Fruit fly (Drosophila melanogaster) whole organism, embryonic: ENCODE measurements around the gene lilli.

Source experiments
- Aef1 ChIP-seq: fragments of 200-800 bp; sonication (Bioruptor generic); IDR thresholded peaks from 3 replicates; pipeline ENCODE4 v1.3.6; 2022; ENCODE audit warnings: missing biosample characterization, missing genetic modification characterization
- Awh ChIP-seq: fragments of 200-800 bp; sonication (Bioruptor generic); IDR thresholded peaks from 2 replicates; pipeline ENCODE4, ENCODE4 v1.3.6; 2022; ENCODE audit warnings: missing biosample characterization, missing genetic modification characterization
- BEAF-32 ChIP-seq: fragments of 200-800 bp; sonication (Bioruptor generic); optimal IDR thresholded peaks from 3 replicates; lab custom pipeline; 2017; ENCODE audit warnings: missing biosample characterization, missing genetic modification characterization, mild to moderate bottlenecking, moderate library complexity, missing genetic modification reagents
- CG10209 ChIP-seq: fragments of 200-800 bp; sonication (Bioruptor generic); optimal IDR thresholded peaks from 3 replicates; lab custom pipeline; 2017; ENCODE audit warnings: missing biosample characterization, mild to moderate bottlenecking, missing genetic modification characterization, missing genetic modification reagents
- CG11456 ChIP-seq: fragments of 200-800 bp; sonication (Bioruptor generic); IDR thresholded peaks from 3 replicates; pipeline ENCODE4 v1.3.6; 2022; ENCODE audit warnings: missing biosample characterization, missing genetic modification characterization
- CG14667 ChIP-seq: fragments of 200-800 bp; sonication (Bioruptor generic); IDR thresholded peaks from 2 replicates; pipeline ENCODE4 v1.3.6; 2022; ENCODE audit warnings: missing biosample characterization, missing genetic modification characterization
- CG1529 ChIP-seq: fragments of 200-800 bp; sonication (Bioruptor generic); optimal IDR thresholded peaks from 3 replicates; lab custom pipeline; 2018; ENCODE audit warnings: missing biosample characterization, missing genetic modification characterization
- CG1647 ChIP-seq: fragments of 200-800 bp; sonication (Bioruptor generic); optimal IDR thresholded peaks from 3 replicates; lab custom pipeline; 2016; ENCODE audit warnings: missing biosample characterization, missing genetic modification characterization
- CG17361 ChIP-seq: fragments of 200-800 bp; sonication (Bioruptor generic); IDR thresholded peaks from 3 replicates; pipeline ENCODE4 v1.3.6; 2022; ENCODE audit warnings: missing biosample characterization, missing genetic modification characterization
- CG17568 ChIP-seq: fragments of 200-800 bp; sonication (Bioruptor generic); optimal IDR thresholded peaks from 2 replicates; lab custom pipeline; 2018; ENCODE audit warnings: missing biosample characterization, mild to moderate bottlenecking, missing genetic modification characterization, moderate library complexity
- CG18011 ChIP-seq: fragments of 200-800 bp; sonication (Bioruptor generic); optimal IDR thresholded peaks from 2 replicates; lab custom pipeline; 2017; ENCODE audit warnings: missing biosample characterization, missing genetic modification characterization, mild to moderate bottlenecking, moderate library complexity, missing genotype
- CG2120 ChIP-seq: fragments of 200-800 bp; sonication (Bioruptor generic); optimal IDR thresholded peaks from 3 replicates; lab custom pipeline; 2016; ENCODE audit warnings: missing biosample characterization, missing genetic modification characterization
- CG2129 ChIP-seq: fragments of 200-800 bp; sonication (Bioruptor generic); IDR thresholded peaks from 2 replicates; pipeline ENCODE4 v1.3.6; 2022; ENCODE audit warnings: missing biosample characterization, missing genetic modification characterization; ENCODE audit not compliant: partially characterized antibody
- CG31388 ChIP-seq: fragments of 200-800 bp; sonication (Bioruptor generic); optimal IDR thresholded peaks from 2 replicates; lab custom pipeline; 2016; ENCODE audit warnings: missing biosample characterization, missing genetic modification characterization
- CG32772 ChIP-seq: fragments of 200-800 bp; sonication (Bioruptor generic); IDR thresholded peaks from 2 replicates; pipeline ENCODE4 v1.3.6; 2022; ENCODE audit warnings: missing biosample characterization, missing genetic modification characterization
- CG4404 ChIP-seq: fragments of 200-800 bp; sonication (Bioruptor generic); IDR thresholded peaks from 2 replicates; pipeline ENCODE4 v1.3.6; 2022; ENCODE audit warnings: missing biosample characterization, missing genetic modification characterization
- CG4707 ChIP-seq: fragments of 200-800 bp; sonication (Bioruptor generic); optimal IDR thresholded peaks from 2 replicates; lab custom pipeline; 2018; ENCODE audit warnings: missing biosample characterization, mild to moderate bottlenecking, missing genetic modification characterization, moderate library complexity
- CG7271 ChIP-seq: fragments of 200-800 bp; sonication (Bioruptor generic); optimal IDR thresholded peaks from 2 replicates; lab custom pipeline; 2018; ENCODE audit warnings: missing biosample characterization, mild to moderate bottlenecking, missing genetic modification characterization, moderate library complexity
- CG8089 ChIP-seq: fragments of 200-800 bp; sonication (Bioruptor generic); optimal IDR thresholded peaks from 3 replicates; lab custom pipeline; 2016; ENCODE audit warnings: missing biosample characterization, missing genetic modification characterization
- CG8478 ChIP-seq: fragments of >200 bp; optimal IDR thresholded peaks from 2 replicates; lab custom pipeline; 2018
- CG8944 ChIP-seq: fragments of 200-800 bp; sonication (Bioruptor generic); optimal IDR thresholded peaks from 3 replicates; lab custom pipeline; 2016; ENCODE audit warnings: missing biosample characterization, missing genetic modification characterization
- D19B ChIP-seq: fragments of 200-800 bp; sonication (Bioruptor generic); optimal IDR thresholded peaks from 2 replicates; lab custom pipeline; 2017; ENCODE audit warnings: missing biosample characterization, mild to moderate bottlenecking, missing genetic modification characterization
- Doc2 ChIP-seq: fragments of 200-800 bp; sonication (Bioruptor generic); IDR thresholded peaks from 2 replicates; pipeline ENCODE4 v1.3.6; 2022; ENCODE audit warnings: missing biosample characterization, missing genetic modification characterization
- Doc3 ChIP-seq: fragments of 200-800 bp; sonication (Bioruptor generic); IDR thresholded peaks from 3 replicates; pipeline ENCODE4 v1.3.6; 2022; ENCODE audit warnings: missing biosample characterization, missing genetic modification characterization; ENCODE audit not compliant: partially characterized antibody
- HLH4C ChIP-seq: fragments of 200-800 bp; sonication (Bioruptor generic); IDR thresholded peaks from 3 replicates; pipeline ENCODE4 v1.3.6; 2022; ENCODE audit warnings: missing biosample characterization, missing genetic modification characterization; ENCODE audit not compliant: partially characterized antibody
- Hey ChIP-seq: fragments of 200-800 bp; sonication (Bioruptor generic); optimal IDR thresholded peaks from 3 replicates; lab custom pipeline; 2018; ENCODE audit warnings: missing biosample characterization, mild to moderate bottlenecking, missing genetic modification characterization
- HmgZ ChIP-seq: fragments of 200-800 bp; sonication (Bioruptor generic); optimal IDR thresholded peaks from 2 replicates; lab custom pipeline; 2018; ENCODE audit warnings: missing biosample characterization, mild to moderate bottlenecking, missing genetic modification characterization
- Hr78 ChIP-seq, 2 experiments: fragments of 200-800 bp in 1 of 2; fragments of >200 bp in 1 of 2; sonication (Bioruptor generic) in 1 of 2; optimal IDR thresholded peaks; 2 replicates each; lab custom pipeline; 2017 to 2019; ENCODE audit warnings: missing biosample characterization in 2 of 2, missing genetic modification characterization in 2 of 2, mild to moderate bottlenecking in 1 of 2, moderate library complexity in 1 of 2
- Mes4 ChIP-seq: fragments of 200-800 bp; sonication (Bioruptor generic); optimal IDR thresholded peaks from 2 replicates; lab custom pipeline; 2016; ENCODE audit warnings: missing biosample characterization, missing genetic modification characterization
- Opbp ChIP-seq: fragments of 200-800 bp; sonication (Bioruptor generic); IDR thresholded peaks from 3 replicates; pipeline ENCODE4 v1.3.6; 2022; ENCODE audit warnings: missing biosample characterization, missing genetic modification characterization; ENCODE audit not compliant: partially characterized antibody
- Optix ChIP-seq: fragments of 200-800 bp; sonication (Bioruptor generic); IDR thresholded peaks from 3 replicates; pipeline ENCODE4 v1.3.6; 2022; ENCODE audit warnings: missing biosample characterization, missing genetic modification characterization
- Sry-δ ChIP-seq: fragments of 200-800 bp; sonication (Bioruptor generic); optimal IDR thresholded peaks from 2 replicates; lab custom pipeline; 2016; ENCODE audit warnings: missing biosample characterization, missing genetic modification characterization
- ase ChIP-seq: fragments of 200-800 bp; sonication (Bioruptor generic); IDR thresholded peaks from 3 replicates; pipeline ENCODE4 v1.3.6; 2022; ENCODE audit warnings: missing biosample characterization, missing genetic modification characterization
- caup ChIP-seq: fragments of 200-800 bp; sonication (Bioruptor generic); optimal IDR thresholded peaks from 3 replicates; lab custom pipeline; 2017; ENCODE audit warnings: missing biosample characterization, mild to moderate bottlenecking, missing genetic modification characterization, moderate library complexity; ENCODE audit not compliant: severe bottlenecking
- chinmo ChIP-seq: fragments of 200-800 bp; sonication (Bioruptor generic); IDR thresholded peaks from 4 replicates; pipeline ENCODE4 v1.3.6; 2022; ENCODE audit warnings: missing biosample characterization, missing genetic modification characterization; ENCODE audit not compliant: partially characterized antibody
- chn ChIP-seq: fragments of 200-800 bp; sonication (Bioruptor generic); optimal IDR thresholded peaks from 2 replicates; lab custom pipeline; 2016; ENCODE audit warnings: missing biosample characterization, missing genetic modification characterization
- danr ChIP-seq: fragments of 200-800 bp; sonication (Bioruptor generic); IDR thresholded peaks from 2 replicates; pipeline ENCODE4 v1.3.6; 2022; ENCODE audit warnings: missing biosample characterization, missing genetic modification characterization
- en ChIP-seq: fragments of 200-800 bp; sonication (Bioruptor generic); optimal IDR thresholded peaks from 2 replicates; lab custom pipeline; 2016; ENCODE audit warnings: missing biosample characterization, missing genetic modification characterization
- fd3F ChIP-seq: fragments of 200-800 bp; sonication (Bioruptor generic); optimal IDR thresholded peaks from 2 replicates; lab custom pipeline; 2018; ENCODE audit warnings: missing biosample characterization, mild to moderate bottlenecking, missing genetic modification characterization, moderate library complexity
- gsb ChIP-seq: fragments of 200-800 bp; sonication (Bioruptor generic); IDR thresholded peaks from 2 replicates; pipeline ENCODE4 v1.3.6; 2022; ENCODE audit warnings: missing biosample characterization, missing genetic modification characterization
- ind ChIP-seq: fragments of 200-800 bp; sonication (Bioruptor generic); optimal IDR thresholded peaks from 3 replicates; lab custom pipeline; 2016; ENCODE audit warnings: missing biosample characterization, missing genetic modification characterization
- jigr1 ChIP-seq: fragments of 200-800 bp; sonication (Bioruptor generic); IDR thresholded peaks from 3 replicates; pipeline ENCODE4 v1.3.6; 2022; ENCODE audit warnings: missing biosample characterization, missing genetic modification characterization
- jing ChIP-seq: fragments of 200-800 bp; sonication (Bioruptor generic); optimal IDR thresholded peaks from 2 replicates; lab custom pipeline; 2018; ENCODE audit warnings: missing biosample characterization, mild to moderate bottlenecking, missing genetic modification characterization
- lbe ChIP-seq: fragments of 200-800 bp; sonication (Bioruptor generic); optimal IDR thresholded peaks from 2 replicates; lab custom pipeline; 2016; ENCODE audit warnings: missing biosample characterization, mild to moderate bottlenecking, missing genetic modification characterization
- luna ChIP-seq: fragments of 200-800 bp; sonication (Bioruptor generic); optimal IDR thresholded peaks from 2 replicates; lab custom pipeline; 2016; ENCODE audit warnings: missing biosample characterization, missing genetic modification characterization
- org-1 ChIP-seq: fragments of 200-800 bp; sonication (Bioruptor generic); optimal IDR thresholded peaks from 2 replicates; lab custom pipeline; 2017; ENCODE audit warnings: missing biosample characterization, missing genetic modification characterization
- pros ChIP-seq: fragments of 200-800 bp; sonication (Bioruptor generic); optimal IDR thresholded peaks from 3 replicates; lab custom pipeline; 2019; ENCODE audit warnings: missing biosample characterization, mild to moderate bottlenecking, missing genetic modification characterization, moderate library complexity
- ranshi ChIP-seq: fragments of 200-800 bp; sonication (Bioruptor generic); IDR thresholded peaks from 2 replicates; pipeline ENCODE4 v1.3.6; 2022; ENCODE audit warnings: missing biosample characterization, missing genetic modification characterization
- sd ChIP-seq: fragments of 200-800 bp; sonication (Bioruptor generic); optimal IDR thresholded peaks from 3 replicates; lab custom pipeline; 2018; ENCODE audit warnings: missing biosample characterization, mild to moderate bottlenecking, missing genetic modification characterization, moderate library complexity
- wor ChIP-seq: fragments of 200-800 bp; sonication (Bioruptor generic); IDR thresholded peaks from 2 replicates; pipeline ENCODE4 v1.3.6; 2022; ENCODE audit warnings: missing biosample characterization, missing genetic modification characterization

Gene lilli

dm6 chr2L:2865560-2866309 lies 20.0 kb upstream of the lilli start (continued):
- no peak for TF ChIP-seq Doc3 (GFP tag; lab: Robert Waterston, UW)
- TF ChIP-seq sd (tag; lab: Kevin White, UChicago): peak; percentile 26
- no peak for TF ChIP-seq jing (GFP tag; lab: Kevin White, UChicago)
- TF ChIP-seq chn (GFP tag; lab: Kevin White, UChicago): no peak
- TF ChIP-seq CG8944 (GFP tag; lab: Kevin White, UChicago): no peak
- no peak for TF ChIP-seq Hr78 (GFP tag; optimal IDR thresholded peaks at IDR 0.05; lab: Kevin White, UChicago)
- TF ChIP-seq chinmo: 0 out of 4 replicates have a peak, but pooled peaks have one; percentile 5
- no peak for TF ChIP-seq CG4404 (GFP tag; lab: Robert Waterston, UW)
- TF ChIP-seq lbe (GFP tag; lab: Kevin White, UChicago): no peak
- no peak for TF ChIP-seq caup
- TF ChIP-seq jigr1 (GFP tag; lab: Robert Waterston, UW): no peak
- no peak for TF ChIP-seq Mes4 (GFP tag; lab: Kevin White, UChicago)
- no peak for TF ChIP-seq ind (GFP tag; lab: Kevin White, UChicago)
- TF ChIP-seq CG11456: no peak
- TF ChIP-seq luna: no peak
- TF ChIP-seq CG2129 (GFP tag; lab: Robert Waterston, UW): no peak
- TF ChIP-seq org-1 (GFP tag; lab: Kevin White, UChicago): no peak
- TF ChIP-seq CG14667 (GFP tag; lab: Robert Waterston, UW): no peak
- TF ChIP-seq Hey: peak; percentile 39
- no peak for TF ChIP-seq D19B (GFP tag; lab: Kevin White, UChicago)
- no peak for TF ChIP-seq gsb
- no peak for TF ChIP-seq CG31388 (GFP tag; lab: Kevin White, UChicago)
- TF ChIP-seq CG10209 (GFP tag; lab: Kevin White, UChicago): no peak
- no peak for TF ChIP-seq CG32772 (GFP tag; lab: Robert Waterston, UW)
- TF ChIP-seq pros (GFP tag; lab: Kevin White, UChicago): no peak
- TF ChIP-seq Optix (GFP tag; lab: Robert Waterston, UW): no peak
- TF ChIP-seq Doc2 (GFP tag; lab: Robert Waterston, UW): no peak
- TF ChIP-seq CG2120 (GFP tag; lab: Kevin White, UChicago): no peak
- TF ChIP-seq CG4707: no peak
- no peak for TF ChIP-seq wor
- TF ChIP-seq en (GFP tag; lab: Kevin White, UChicago): no peak
- TF ChIP-seq CG8478: no peak
- peak; percentile 37 for TF ChIP-seq CG18011 (GFP tag; lab: Kevin White, UChicago)
- no peak for TF ChIP-seq Awh (GFP tag; lab: Robert Waterston, UW)
- TF ChIP-seq Aef1 (GFP tag; lab: Robert Waterston, UW): no peak
- TF ChIP-seq CG17361 (GFP tag; lab: Robert Waterston, UW): no peak
- TF ChIP-seq CG1647 (GFP tag; lab: Kevin White, UChicago): no peak
- TF ChIP-seq ranshi (GFP tag; lab: Robert Waterston, UW): no peak
- no peak for TF ChIP-seq fd3F
- no peak for TF ChIP-seq HLH4C (GFP tag; lab: Robert Waterston, UW)
- TF ChIP-seq danr (GFP tag; lab: Robert Waterston, UW): no peak
- no peak for TF ChIP-seq ase (GFP tag; lab: Robert Waterston, UW)
- no peak for TF ChIP-seq CG17568 (GFP tag; lab: Kevin White, UChicago)
- TF ChIP-seq Opbp (GFP tag; lab: Robert Waterston, UW): no peak
- TF ChIP-seq CG1529 (GFP tag; lab: Kevin White, UChicago): no peak
- TF ChIP-seq HmgZ (tag; lab: Kevin White, UChicago): peak; percentile 37
- peak; percentile 0 for TF ChIP-seq Sry-δ (GFP tag; lab: Kevin White, UChicago)
- peak; percentile 23 for TF ChIP-seq BEAF-32 (GFP tag; lab: Kevin White, UChicago)
- TF ChIP-seq CG7271: no peak
- TF ChIP-seq CG8089 (GFP tag; lab: Kevin White, UChicago): no peak
